Fruit fly (Drosophila melanogaster) whole organism, prepupa: ENCODE data around the gene CG31548.
A peak's percentile ranks its signal among the peaks of the same experiment; 100 is the strongest.

Experiments
- CG15336 ChIP-seq: fragments of 200-800 bp; sonication (Bioruptor generic); IDR thresholded peaks from 2 replicates; pipeline ENCODE4 v1.3.6; 2022; ENCODE audit warnings: missing biosample characterization, missing genetic modification characterization
- CG16779 ChIP-seq: fragments of 200-800 bp; sonication (Bioruptor generic); optimal IDR thresholded peaks from 3 replicates; lab custom pipeline; 2017; ENCODE audit warnings: missing biosample characterization, mild to moderate bottlenecking, missing genetic modification characterization
- CG31627 ChIP-seq: fragments of 200-800 bp; sonication (Bioruptor generic); optimal IDR thresholded peaks from 3 replicates; lab custom pipeline; 2016; ENCODE audit warnings: missing biosample characterization, missing genetic modification characterization
- CG32006 ChIP-seq: fragments of 200-800 bp; sonication (Bioruptor generic); optimal IDR thresholded peaks from 3 replicates; lab custom pipeline; 2017; ENCODE audit warnings: missing biosample characterization, mild to moderate bottlenecking, missing genetic modification characterization
- CG34406 ChIP-seq: fragments of 200-800 bp; sonication (Bioruptor generic); optimal IDR thresholded peaks from 3 replicates; lab custom pipeline; 2016; ENCODE audit warnings: missing biosample characterization, missing genetic modification characterization
- CG8119 ChIP-seq: fragments of 200-800 bp; sonication (Bioruptor generic); IDR thresholded peaks from 3 replicates; pipeline ENCODE4 v1.3.6; 2022; ENCODE audit warnings: missing biosample characterization, missing genetic modification characterization
- Eip75B ChIP-seq: fragments of 200-800 bp; sonication (Bioruptor generic); optimal IDR thresholded peaks from 3 replicates; lab custom pipeline; 2016; ENCODE audit warnings: missing biosample characterization, missing genetic modification characterization
- Lpt ChIP-seq: fragments of 200-800 bp; sonication (Bioruptor generic); optimal IDR thresholded peaks from 3 replicates; lab custom pipeline; 2016; ENCODE audit warnings: missing biosample characterization, missing genetic modification characterization
- cyc ChIP-seq: fragments of 200-800 bp; sonication (Bioruptor generic); optimal IDR thresholded peaks from 3 replicates; lab custom pipeline; 2016; ENCODE audit warnings: missing biosample characterization, missing genetic modification characterization
- fkh ChIP-seq: fragments of 200-800 bp; sonication (Bioruptor generic); optimal IDR thresholded peaks from 3 replicates; lab custom pipeline; 2017; ENCODE audit warnings: missing biosample characterization, mild to moderate bottlenecking, missing genetic modification characterization, moderate library complexity
- pdm3 ChIP-seq: fragments of 200-800 bp; sonication (Bioruptor generic); optimal IDR thresholded peaks from 3 replicates; lab custom pipeline; 2016; ENCODE audit warnings: missing biosample characterization, missing genetic modification characterization
- ss ChIP-seq, 2 experiments: fragments of 200-800 bp; sonication (Bioruptor generic); optimal IDR thresholded peaks; 2 replicates in 1 of 2; 3 replicates in 1 of 2; lab custom pipeline; 2017 to 2018; ENCODE audit warnings: mild to moderate bottlenecking in 2 of 2, missing biosample characterization in 2 of 2, missing genetic modification characterization in 2 of 2, moderate library complexity in 1 of 2
- svp ChIP-seq: fragments of 200-800 bp; sonication (Bioruptor generic); peaks from one replicate; lab custom pipeline; 2016; ENCODE audit warnings: missing biosample characterization, missing genetic modification characterization

dm6 chr3R:5633437-5633836 lies 3.2 kb downstream of the CG31548 start, which contains the start of gene CG12171:
- TF ChIP-seq fkh (GFP tag; lab: Kevin White, UChicago) (no peak), CG15336 (GFP tag; lab: Robert Waterston, UW) (no peak), pdm3 (no peak), cyc (GFP tag; lab: Kevin White, UChicago) (no peak), CG32006 (GFP tag; lab: Kevin White, UChicago) (no peak), CG31627 (GFP tag; lab: Kevin White, UChicago) (no peak), CG16779 (tag; lab: Kevin White, UChicago) (no peak), svp (GFP tag; lab: Kevin White, UChicago) (peak; percentile 98), Eip75B (GFP tag; lab: Kevin White, UChicago) (no peak), Lpt (GFP tag; lab: Kevin White, UChicago) (no peak), CG8119 (GFP tag; lab: Robert Waterston, UW) (no peak), CG34406 (GFP tag; lab: Kevin White, UChicago) (no peak), ss (GFP tag; optimal IDR thresholded peaks at IDR 0.05; lab: Kevin White, UChicago) (no peak)
